Worm (Caenorhabditis elegans): ENCODE results near the gene Y60A3A.24.

Y60A3A.24 gene

ce11 chrV:19936945-19937344 is 44.7 kb downstream of the Y60A3A.24 start:
- TF ChIP-seq him-1 (tag; optimal IDR thresholded peaks at IDR 0.05) (no peak), dao-5 (tag; optimal IDR thresholded peaks at IDR 0.05) (no peak), W03F9.2 (tag; optimal IDR thresholded peaks at IDR 0.05) (no peak)

ce11 chrV:19934223-19934622 is 47.5 kb downstream of the Y60A3A.24 start, which contains the start of gene algn-7:
Gene algn-7, minus strand, starts transcription at chrV:19934323.
- TF ChIP-seq W03F9.2 (tag; optimal IDR thresholded peaks at IDR 0.05) (no peak), dao-5 (tag; optimal IDR thresholded peaks at IDR 0.05) (no peak), him-1 (tag; optimal IDR thresholded peaks at IDR 0.05) (no peak)

Measured in whole organism, L4/young adult.